Worm (Caenorhabditis elegans) whole organism, L4 larva: ENCODE data around the gene K05F1.9.
A peak's percentile ranks its signal among the peaks of the same experiment; 100 is the strongest.

ENCODE experiments used
- F10B5.3 ChIP-seq: sonication (generic microtip); optimal IDR thresholded peaks from 2 replicates; lab custom pipeline; 2016; ENCODE audit warnings: mild to moderate bottlenecking, missing genetic modification characterization, missing compliant biosample characterization
- F26F4.8 ChIP-seq: fragments of 200-800 bp; sonication (Bioruptor generic); conservative IDR thresholded peaks from 2 replicates; pipeline ENCODE4 v1.3.6; 2022; ENCODE audit warnings: missing genetic modification characterization, missing compliant biosample characterization
- R02D3.7 ChIP-seq: fragments of 150-350 bp; sonication (generic microtip); optimal IDR thresholded peaks from 3 replicates; lab custom pipeline; 2014; ENCODE audit warnings: missing biosample characterization, missing genetic modification characterization
- T26A8.4 ChIP-seq: fragments of 200-800 bp; sonication (Bioruptor generic); IDR thresholded peaks from 2 replicates; pipeline ENCODE4 v1.3.6; 2022; ENCODE audit warnings: missing genetic modification characterization, missing compliant biosample characterization
- Y48G9A.11 ChIP-seq: fragments of 200-800 bp; sonication (Bioruptor generic); IDR thresholded peaks from 2 replicates; pipeline ENCODE4 v1.3.6; 2022; ENCODE audit warnings: missing genetic modification reagents, missing genetic modification characterization, missing compliant biosample characterization
- ZK337.2 ChIP-seq: fragments of 200-800 bp; sonication (Bioruptor generic); IDR thresholded peaks from 2 replicates; pipeline ENCODE4 v1.3.6; 2022; ENCODE audit warnings: missing genetic modification reagents, missing genetic modification characterization, missing compliant biosample characterization
- aha-1 ChIP-seq: fragments of 150-350 bp; peaks from one replicate; lab custom pipeline; 2014; ENCODE audit warnings: missing biosample characterization, missing genetic modification characterization
- attf-4 ChIP-seq: sonication (generic microtip); optimal IDR thresholded peaks from 3 replicates; lab custom pipeline; 2017; ENCODE audit warnings: missing biosample characterization, missing genetic modification characterization
- ceh-20 ChIP-seq: fragments of 200-800 bp; sonication (Bioruptor generic); IDR thresholded peaks from 2 replicates; pipeline ENCODE4 v1.3.6; 2022; ENCODE audit warnings: missing genetic modification reagents, missing genetic modification characterization, missing compliant biosample characterization
- ceh-28 ChIP-seq: fragments of 150-350 bp; optimal IDR thresholded peaks from 2 replicates; lab custom pipeline; 2014; ENCODE audit warnings: missing biosample characterization, missing genetic modification reagents, missing genetic modification characterization
- ceh-44 ChIP-seq: fragments of 200-800 bp; sonication (Bioruptor generic); IDR thresholded peaks from 2 replicates; pipeline ENCODE4 v1.3.6; 2022; ENCODE audit warnings: missing genetic modification reagents, missing genetic modification characterization, missing compliant biosample characterization
- ceh-62 ChIP-seq: sonication (generic microtip); optimal IDR thresholded peaks from 2 replicates; lab custom pipeline; 2017; ENCODE audit warnings: missing biosample characterization, missing genetic modification characterization
- ctbp-1 ChIP-seq: fragments of 200-800 bp; sonication (Bioruptor generic); IDR thresholded peaks from 2 replicates; pipeline ENCODE4 v1.3.6; 2022; ENCODE audit warnings: missing genetic modification reagents, missing genetic modification characterization, missing compliant biosample characterization
- daf-12 ChIP-seq: fragments of 150-350 bp; optimal IDR thresholded peaks from 2 replicates; lab custom pipeline; 2014; ENCODE audit warnings: missing biosample characterization, missing genetic modification reagents, missing genetic modification characterization
- daf-19 ChIP-seq: fragments of 200-800 bp; sonication (Bioruptor generic); conservative IDR thresholded peaks from 2 replicates; pipeline ENCODE4 v1.3.6; 2022; ENCODE audit warnings: missing genetic modification characterization, missing compliant biosample characterization
- daf-8 ChIP-seq: fragments of 200-800 bp; sonication (Bioruptor generic); IDR thresholded peaks from 2 replicates; pipeline ENCODE4 v1.3.6; 2022; ENCODE audit warnings: missing genetic modification characterization, missing compliant biosample characterization
- dmd-6 ChIP-seq: fragments of 200-800 bp; sonication (Bioruptor generic); IDR thresholded peaks from 2 replicates; pipeline ENCODE4 v1.3.6; 2022; ENCODE audit warnings: missing genetic modification reagents, missing genetic modification characterization, missing compliant biosample characterization
- dmd-8 ChIP-seq: fragments of 200-800 bp; sonication (Bioruptor generic); IDR thresholded peaks from 2 replicates; pipeline ENCODE4 v1.3.6; 2022; ENCODE audit warnings: missing genetic modification characterization, missing compliant biosample characterization
- dpl-1 ChIP-seq: fragments of 150-350 bp; optimal IDR thresholded peaks from 2 replicates; lab custom pipeline; 2014; ENCODE audit warnings: missing biosample characterization, missing genetic modification reagents, missing genetic modification characterization
- duxl-1 ChIP-seq: sonication (generic microtip); optimal IDR thresholded peaks from 2 replicates; lab custom pipeline; 2016; ENCODE audit warnings: mild to moderate bottlenecking, missing genetic modification characterization, moderate library complexity, missing compliant biosample characterization; ENCODE audit not compliant: poor library complexity
- hif-1 ChIP-seq, 2 experiments: sonication (generic microtip); optimal IDR thresholded peaks; 2 replicates each; lab custom pipeline; 2016 to 2017; ENCODE audit warnings: missing compliant biosample characterization in 2 of 2, missing genetic modification characterization in 2 of 2, missing genetic modification reagents in 2 of 2, missing genotype in 2 of 2, mild to moderate bottlenecking in 1 of 2
- hlh-30 ChIP-seq: sonication (generic microtip); optimal IDR thresholded peaks from 2 replicates; lab custom pipeline; 2017; ENCODE audit warnings: antibody characterized with exemption, mild to moderate bottlenecking, missing genetic modification characterization, missing compliant biosample characterization; ENCODE audit not compliant: insufficient read depth
- lin-1 ChIP-seq: fragments of 200-800 bp; sonication (Bioruptor generic); IDR thresholded peaks from 2 replicates; pipeline ENCODE4 v1.3.6; 2022; ENCODE audit warnings: missing genetic modification reagents, missing genetic modification characterization, missing compliant biosample characterization
- lin-29 ChIP-seq: fragments of 200-800 bp; sonication (Bioruptor generic); IDR thresholded peaks from 2 replicates; pipeline ENCODE4 v1.3.6; 2022; ENCODE audit warnings: missing genetic modification reagents, missing genetic modification characterization, missing compliant biosample characterization
- lin-38 ChIP-seq: fragments of 200-800 bp; sonication (Bioruptor generic); IDR thresholded peaks from 2 replicates; pipeline ENCODE4 v1.3.6; 2022; ENCODE audit warnings: missing genetic modification reagents, missing genetic modification characterization, missing compliant biosample characterization
- lir-3 ChIP-seq: sonication (generic microtip); optimal IDR thresholded peaks from 2 replicates; lab custom pipeline; 2016; ENCODE audit warnings: mild to moderate bottlenecking, missing genetic modification characterization, missing compliant biosample characterization
- lsy-2 ChIP-seq, 2 experiments: fragments of 150-350 bp in 1 of 2; sonication (generic microtip) in 1 of 2; optimal IDR thresholded peaks; 2 replicates each; lab custom pipeline; 2014 to 2017; ENCODE audit warnings: missing biosample characterization in 2 of 2, missing genetic modification characterization in 2 of 2
- mes-2 ChIP-seq: sonication (generic microtip); optimal IDR thresholded peaks from 2 replicates; lab custom pipeline; 2016; ENCODE audit warnings: missing genotype, mild to moderate bottlenecking, missing genetic modification characterization, missing compliant biosample characterization; ENCODE audit not compliant: poor library complexity, severe bottlenecking
- mxl-3 ChIP-seq: fragments of 200-800 bp; sonication (Bioruptor generic); optimal IDR thresholded peaks from 2 replicates; lab custom pipeline; 2018; ENCODE audit warnings: mild to moderate bottlenecking, missing genetic modification characterization, missing compliant biosample characterization
- nhr-102 ChIP-seq: sonication (generic microtip); optimal IDR thresholded peaks from 2 replicates; lab custom pipeline; 2016; ENCODE audit warnings: mild to moderate bottlenecking, missing genetic modification characterization, moderate library complexity, missing compliant biosample characterization
- nhr-237 ChIP-seq: sonication (generic microtip); optimal IDR thresholded peaks from 2 replicates; lab custom pipeline; 2017; ENCODE audit warnings: missing biosample characterization, missing genetic modification characterization
- nhr-25 ChIP-seq: sonication (generic microtip); optimal IDR thresholded peaks from 2 replicates; lab custom pipeline; 2017; ENCODE audit warnings: missing genetic modification characterization, mild to moderate bottlenecking, missing compliant biosample characterization, antibody characterized with exemption, moderate library complexity, borderline replicate concordance; ENCODE audit not compliant: insufficient read depth
- nhr-28 ChIP-seq: fragments of 150-350 bp; optimal IDR thresholded peaks from 2 replicates; lab custom pipeline; 2014; ENCODE audit warnings: missing biosample characterization, missing genetic modification characterization
- php-3 ChIP-seq: fragments of 200-800 bp; sonication (Bioruptor generic); IDR thresholded peaks from 2 replicates; pipeline ENCODE4 v1.3.6; 2022; ENCODE audit warnings: missing genetic modification reagents, missing genetic modification characterization, missing compliant biosample characterization
- saeg-2 ChIP-seq: fragments of 200-800 bp; sonication (Bioruptor generic); IDR thresholded peaks from 2 replicates; pipeline ENCODE4 v1.3.6; 2022; ENCODE audit warnings: missing genetic modification reagents, missing genetic modification characterization, missing compliant biosample characterization
- snpc-4 ChIP-seq: fragments of 150-350 bp; optimal IDR thresholded peaks from 2 replicates; lab custom pipeline; 2014; ENCODE audit warnings: missing biosample characterization, missing genetic modification characterization
- spr-1 ChIP-seq: sonication (generic microtip); optimal IDR thresholded peaks from 2 replicates; lab custom pipeline; 2016; ENCODE audit warnings: mild to moderate bottlenecking, missing genetic modification characterization, missing compliant biosample characterization
- spr-3 ChIP-seq: fragments of 200-800 bp; sonication (Bioruptor generic); optimal IDR thresholded peaks from 2 replicates; lab custom pipeline; 2018; ENCODE audit warnings: mild to moderate bottlenecking, missing genetic modification characterization, missing compliant biosample characterization
- tra-1 ChIP-seq: fragments of 200-800 bp; sonication (Bioruptor generic); IDR thresholded peaks from 2 replicates; pipeline ENCODE4 v1.3.6; 2022; ENCODE audit warnings: missing genetic modification reagents, missing genetic modification characterization, missing compliant biosample characterization
- unc-62 ChIP-seq, 3 experiments: fragments of 150-350 bp in 1 of 3; sonication (generic microtip); optimal IDR thresholded peaks in 2 of 3; peaks in 1 of 3; 1 replicate in 1 of 3; 2 replicates in 2 of 3; lab custom pipeline; 2014 to 2017; ENCODE audit warnings: missing biosample characterization in 3 of 3, missing genetic modification characterization in 3 of 3, missing genetic modification reagents in 3 of 3, missing genotype in 1 of 3
- zag-1 ChIP-seq: fragments of 150-350 bp; optimal IDR thresholded peaks from 2 replicates; lab custom pipeline; 2014; ENCODE audit warnings: missing biosample characterization, missing genetic modification characterization
- zfp-3 ChIP-seq: fragments of 200-800 bp; sonication (Bioruptor generic); conservative IDR thresholded peaks from 2 replicates; pipeline ENCODE4 v1.3.6; 2022; ENCODE audit warnings: missing genetic modification reagents, missing genetic modification characterization, missing compliant biosample characterization
- zip-11 ChIP-seq: fragments of 200-800 bp; sonication (Bioruptor generic); IDR thresholded peaks from 2 replicates; pipeline ENCODE4 v1.3.6; 2022; ENCODE audit warnings: missing genetic modification characterization, missing compliant biosample characterization
- ztf-7 ChIP-seq: fragments of 150-350 bp; optimal IDR thresholded peaks from 2 replicates; lab custom pipeline; 2014; ENCODE audit warnings: missing biosample characterization, missing genetic modification characterization

K05F1.9 gene

DNA sequence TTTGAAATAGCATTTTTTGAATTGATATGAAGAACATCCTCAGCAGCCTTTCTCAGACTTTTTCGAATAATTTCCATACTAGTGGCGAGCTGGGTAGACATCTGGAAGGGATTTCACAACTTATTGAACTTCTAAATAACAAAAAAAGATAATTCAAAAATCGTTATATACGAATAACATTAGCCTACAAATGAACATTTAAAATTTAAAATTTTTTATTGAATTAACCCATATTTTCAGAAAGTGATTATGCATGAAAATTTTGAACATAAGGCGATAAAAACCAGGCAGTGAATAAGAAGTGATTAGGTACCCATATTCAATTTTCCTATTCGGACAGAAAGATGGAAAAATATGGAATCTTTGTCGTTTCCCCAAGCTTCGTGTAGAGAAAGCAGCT is 27.5 kb upstream of the K05F1.9 start, which contains the start of gene ZK1248.11:
TSS of gene ZK1248.11 (minus strand) at position 101 of the 400 bp plus-strand sequence.
- TF ChIP-seq zag-1 (tag; lab: Kevin White, UChicago) (no peak), daf-8 (GFP tag; lab: Robert Waterston, UW) (no peak), hif-1 (tag; optimal IDR thresholded peaks at IDR 0.05; lab: Kevin White, UChicago) (no peak)

DNA sequence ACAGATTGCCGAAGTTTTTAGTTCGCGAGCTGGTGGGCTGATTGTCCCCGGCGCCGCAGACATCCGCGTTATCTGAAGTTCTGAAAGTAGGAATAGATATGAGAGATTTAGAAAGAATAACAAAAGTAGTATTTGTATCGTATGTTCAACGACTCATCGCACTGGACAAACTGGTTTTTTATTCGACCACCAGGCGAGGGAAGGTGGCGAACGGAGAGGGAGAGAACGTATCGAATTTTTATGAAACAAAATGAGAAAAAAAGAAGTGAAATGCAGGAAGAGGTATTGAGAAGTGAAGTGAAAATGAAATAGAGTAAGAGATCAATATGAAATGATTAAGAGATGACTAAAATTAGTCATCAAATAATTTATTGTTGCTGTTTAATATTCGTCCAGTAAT is 26.4 kb upstream of the K05F1.9 start, which contains the start of gene tbc-2:
TSS of gene tbc-2 (minus strand) at position 80 of the 400 bp plus-strand sequence.
- no peak for TF ChIP-seq ztf-7 (tag; lab: Kevin White, UChicago)
- TF ChIP-seq F10B5.3 (tag; lab: Kevin White, UChicago), result no peak
- TF ChIP-seq snpc-4 (tag; lab: Kevin White, UChicago), result no peak
- TF ChIP-seq mxl-3 (GFP tag; lab: Kevin White, UChicago), result no peak
- TF ChIP-seq spr-1, result no peak
- TF ChIP-seq nhr-25 (tag; lab: Kevin White, UChicago), result no peak
- no peak for TF ChIP-seq ctbp-1 (GFP tag; lab: Robert Waterston, UW)
- no peak for TF ChIP-seq saeg-2
- TF ChIP-seq aha-1 (tag; lab: Kevin White, UChicago), result no peak
- TF ChIP-seq duxl-1 (tag; lab: Kevin White, UChicago), result no peak
- no peak for TF ChIP-seq R02D3.7 (tag; lab: Kevin White, UChicago)
- TF ChIP-seq nhr-28 (tag; lab: Kevin White, UChicago), result peak; percentile 36
- no peak for TF ChIP-seq dmd-8
- TF ChIP-seq lin-1 (GFP tag; lab: Robert Waterston, UW), result no peak
- TF ChIP-seq unc-62 (GFP tag; optimal IDR thresholded peaks at IDR 0.05 in 1 of 2; lab: Kevin White, UChicago), result peak in 1 of 2 experiments; percentile 51
- no peak for TF ChIP-seq unc-62 (tag; optimal IDR thresholded peaks at IDR 0.05; lab: Kevin White, UChicago)
- no peak for TF ChIP-seq attf-4
- no peak for TF ChIP-seq zfp-3

DNA sequence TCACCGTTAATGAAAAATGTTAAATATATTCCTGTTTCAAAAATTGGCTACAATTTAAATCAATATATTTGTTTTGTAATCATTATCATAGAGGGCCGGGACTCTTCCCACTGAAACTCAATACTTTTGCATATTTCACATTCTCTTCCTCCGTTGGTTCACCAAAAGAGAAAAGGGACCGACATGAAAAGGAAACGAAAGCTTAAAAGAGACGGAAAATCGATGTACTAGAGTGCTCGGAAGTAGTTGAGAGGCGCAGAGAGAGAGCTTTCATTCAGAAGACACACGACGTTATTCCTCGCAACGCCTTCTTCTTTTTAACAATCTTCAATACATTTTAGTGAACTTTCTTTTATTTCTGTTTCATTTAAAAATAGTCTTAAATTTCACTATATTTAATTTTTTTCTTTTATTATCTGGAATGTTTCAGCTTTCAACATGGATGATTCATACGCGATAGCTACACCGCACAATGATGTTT is 19.3 kb upstream of the K05F1.9 start, which contains the start of gene ehs-1:
TSS of gene ehs-1 (plus strand) at position 431 of the 481 bp plus-strand sequence.
- peak; percentile 2 for TF ChIP-seq dpl-1
- peak in 1 of 2 experiments; percentile 19 for TF ChIP-seq lsy-2 (tag; optimal IDR thresholded peaks at IDR 0.05; lab: Kevin White, UChicago)
- TF ChIP-seq lin-38 (GFP tag; lab: Robert Waterston, UW), result no peak
- no peak for TF ChIP-seq T26A8.4
- TF ChIP-seq ctbp-1 (GFP tag; lab: Robert Waterston, UW), result 0 out of 2 replicates have a peak, but pooled peaks have one; percentile 10
- TF ChIP-seq, all 104 proteins: peak for 3

DNA sequence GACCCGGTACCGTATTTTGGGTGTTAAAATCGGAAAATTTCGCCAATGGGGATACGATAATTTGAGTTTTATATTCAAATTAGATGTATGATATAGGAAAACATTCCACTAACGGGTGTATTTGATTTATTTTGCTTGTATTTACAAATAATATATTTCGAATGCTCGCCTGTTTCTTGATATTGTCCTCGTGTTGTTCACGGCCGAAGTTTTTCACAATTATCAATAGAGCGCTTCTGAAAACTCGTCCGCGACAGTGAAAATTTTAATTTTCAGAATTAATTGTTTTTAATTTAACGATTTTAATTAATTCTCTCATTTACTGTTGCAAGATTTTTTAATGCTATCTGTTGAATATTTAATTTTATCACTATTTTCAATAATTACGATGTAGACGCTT is 18.7 kb upstream of the K05F1.9 start:
- peak; percentile 97 for TF ChIP-seq mes-2 (tag; lab: Kevin White, UChicago)
- no peak for TF ChIP-seq daf-19 (GFP tag; lab: Robert Waterston, UW)
- TF ChIP-seq zag-1 (tag; lab: Kevin White, UChicago), result no peak
- no peak for TF ChIP-seq F26F4.8
- TF ChIP-seq ceh-28 (tag; lab: Kevin White, UChicago), result no peak
- peak; percentile 30 for TF ChIP-seq aha-1 (tag; lab: Kevin White, UChicago)
- no peak for TF ChIP-seq ceh-62
- no peak for TF ChIP-seq ceh-20 (GFP tag; lab: Robert Waterston, UW)
- no peak for TF ChIP-seq hlh-30 (tag; lab: Kevin White, UChicago)
- TF ChIP-seq spr-3 (GFP tag; lab: Kevin White, UChicago), result no peak
- no peak for TF ChIP-seq lin-29 (GFP tag; lab: Robert Waterston, UW)
- TF ChIP-seq spr-1, result no peak
- TF ChIP-seq lin-1 (GFP tag; lab: Robert Waterston, UW), result no peak
- no peak for TF ChIP-seq daf-12 (tag; lab: Kevin White, UChicago)
- TF ChIP-seq ZK337.2 (GFP tag; lab: Robert Waterston, UW), result 0 out of 2 replicates have a peak, but pooled peaks have one; percentile 62
- peak; percentile 90 for TF ChIP-seq lin-38 (GFP tag; lab: Robert Waterston, UW)
- TF ChIP-seq Y48G9A.11, result peak; percentile 25; the same call in 1 of the 2 replicates
- no peak for TF ChIP-seq lir-3 (tag; lab: Kevin White, UChicago)
- peak; percentile 34 for TF ChIP-seq dmd-6 (GFP tag; lab: Robert Waterston, UW)
- TF ChIP-seq zip-11 (GFP tag; lab: Robert Waterston, UW), result no peak
- peak; percentile 24 for TF ChIP-seq dpl-1
- TF ChIP-seq nhr-102 (tag; lab: Kevin White, UChicago), result no peak
- peak; percentile 22 for TF ChIP-seq nhr-28 (tag; lab: Kevin White, UChicago)
- no peak for TF ChIP-seq php-3 (GFP tag; lab: Robert Waterston, UW)
- no peak for TF ChIP-seq ceh-44 (GFP tag; lab: Robert Waterston, UW)
- TF ChIP-seq tra-1, result 0 out of 2 replicates have a peak, but pooled peaks have one; percentile 21
- no peak for TF ChIP-seq nhr-237
